Fruit fly (Drosophila melanogaster) whole organism, embryonic: ENCODE measurements around the gene mats.

ENCODE experiments used
- C15 ChIP-seq: fragments of 200-800 bp; sonication (Bioruptor generic); IDR thresholded peaks from 3 replicates; pipeline ENCODE4 v1.3.6; 2022; ENCODE audit warnings: missing biosample characterization, missing genetic modification characterization
- CG10147 ChIP-seq: fragments of 200-800 bp; sonication (Bioruptor generic); optimal IDR thresholded peaks from 2 replicates; lab custom pipeline; 2019; ENCODE audit warnings: missing biosample characterization, mild to moderate bottlenecking, missing genetic modification characterization, moderate library complexity
- CG10209 ChIP-seq: fragments of 200-800 bp; sonication (Bioruptor generic); optimal IDR thresholded peaks from 3 replicates; lab custom pipeline; 2017; ENCODE audit warnings: missing biosample characterization, mild to moderate bottlenecking, missing genetic modification characterization, missing genetic modification reagents
- CG10267 ChIP-seq: fragments of 200-800 bp; sonication (Bioruptor generic); optimal IDR thresholded peaks from 2 replicates; lab custom pipeline; 2018; ENCODE audit warnings: missing biosample characterization, mild to moderate bottlenecking, missing genetic modification characterization, moderate library complexity
- CG10431 ChIP-seq: fragments of 200-800 bp; sonication (Bioruptor generic); optimal IDR thresholded peaks from 3 replicates; lab custom pipeline; 2018; ENCODE audit warnings: missing biosample characterization, mild to moderate bottlenecking, missing genetic modification characterization
- CG11560 ChIP-seq: fragments of 200-800 bp; sonication (Bioruptor generic); IDR thresholded peaks from 3 replicates; pipeline ENCODE4 v1.3.6; 2022; ENCODE audit warnings: missing biosample characterization, missing genetic modification characterization
- CG15269 ChIP-seq: fragments of 200-800 bp; sonication (Bioruptor generic); optimal IDR thresholded peaks from 2 replicates; lab custom pipeline; 2018; ENCODE audit warnings: missing biosample characterization, mild to moderate bottlenecking, missing genetic modification characterization, moderate library complexity
- CG15514 ChIP-seq: fragments of 200-800 bp; sonication (Bioruptor generic); optimal IDR thresholded peaks from 3 replicates; lab custom pipeline; 2017; ENCODE audit warnings: missing biosample characterization, missing genetic modification characterization, mild to moderate bottlenecking, moderate library complexity, missing genetic modification reagents
- CG16779 ChIP-seq: fragments of 200-800 bp; sonication (Bioruptor generic); IDR thresholded peaks from 2 replicates; pipeline ENCODE4 v1.3.6; 2022; ENCODE audit warnings: missing biosample characterization, missing genetic modification characterization
- CG17385 ChIP-seq: fragments of 200-800 bp; sonication (Bioruptor generic); optimal IDR thresholded peaks from 3 replicates; lab custom pipeline; 2018; ENCODE audit warnings: missing biosample characterization, mild to moderate bottlenecking, missing genetic modification characterization
- CG17568 ChIP-seq: fragments of 200-800 bp; sonication (Bioruptor generic); optimal IDR thresholded peaks from 2 replicates; lab custom pipeline; 2018; ENCODE audit warnings: missing biosample characterization, mild to moderate bottlenecking, missing genetic modification characterization, moderate library complexity
- CG17802 ChIP-seq: fragments of 200-800 bp; sonication (Bioruptor generic); optimal IDR thresholded peaks from 2 replicates; lab custom pipeline; 2018; ENCODE audit warnings: missing biosample characterization, mild to moderate bottlenecking, missing genetic modification characterization, moderate library complexity
- CG2199 ChIP-seq: fragments of 200-800 bp; sonication (Bioruptor generic); IDR thresholded peaks from 3 replicates; pipeline ENCODE4 v1.3.6; 2022; ENCODE audit warnings: missing biosample characterization, missing genetic modification characterization
- CG2875 ChIP-seq: fragments of 200-800 bp; sonication (Bioruptor generic); optimal IDR thresholded peaks from 2 replicates; lab custom pipeline; 2017; ENCODE audit warnings: missing biosample characterization, mild to moderate bottlenecking, missing genetic modification characterization, missing genetic modification reagents
- CG32532 ChIP-seq: fragments of 200-800 bp; sonication (Bioruptor generic); IDR thresholded peaks from 2 replicates; pipeline ENCODE4 v1.3.6; 2022; ENCODE audit warnings: missing biosample characterization, missing genetic modification characterization
- CG7928 ChIP-seq: fragments of 200-800 bp; sonication (Bioruptor generic); optimal IDR thresholded peaks from 2 replicates; lab custom pipeline; 2017; ENCODE audit warnings: missing biosample characterization, mild to moderate bottlenecking, missing genetic modification characterization
- CG8388 ChIP-seq: fragments of 200-800 bp; sonication (Bioruptor generic); optimal IDR thresholded peaks from 2 replicates; lab custom pipeline; 2019; ENCODE audit warnings: missing biosample characterization, mild to moderate bottlenecking, missing genetic modification characterization, moderate library complexity
- D19A ChIP-seq: fragments of 200-800 bp; optimal IDR thresholded peaks from 3 replicates; lab custom pipeline; 2019; ENCODE audit warnings: missing biosample characterization, mild to moderate bottlenecking, missing genetic modification characterization, moderate library complexity
- E2f1 ChIP-seq: fragments of 200-800 bp; sonication (Bioruptor generic); IDR thresholded peaks from 2 replicates; pipeline ENCODE4 v1.3.6; 2022; ENCODE audit warnings: missing biosample characterization, missing genetic modification characterization
- E2f2 ChIP-seq: fragments of 200-800 bp; sonication (Bioruptor generic); IDR thresholded peaks from 2 replicates; pipeline ENCODE4 v1.3.6; 2022; ENCODE audit warnings: missing biosample characterization, missing genetic modification characterization
- GATAe ChIP-seq: fragments of 200-800 bp; sonication (Bioruptor generic); conservative IDR thresholded peaks from 2 replicates; pipeline ENCODE4 v1.3.6; 2022; ENCODE audit warnings: missing biosample characterization, missing genetic modification characterization
- H15 ChIP-seq: fragments of 200-800 bp; sonication (Bioruptor generic); IDR thresholded peaks from 3 replicates; pipeline ENCODE4 v1.3.6; 2022; ENCODE audit warnings: missing biosample characterization, missing genetic modification characterization
- HmgD ChIP-seq: fragments of 200-800 bp; sonication (Bioruptor generic); optimal IDR thresholded peaks from 3 replicates; lab custom pipeline; 2016; ENCODE audit warnings: missing biosample characterization, missing genetic modification characterization
- Lim3 ChIP-seq: fragments of 200-800 bp; sonication (Bioruptor generic); IDR thresholded peaks from 2 replicates; pipeline ENCODE4 v1.3.6; 2022; ENCODE audit warnings: missing biosample characterization, missing genetic modification characterization
- Mad ChIP-seq: fragments of 200-800 bp; sonication (Bioruptor generic); optimal IDR thresholded peaks from 2 replicates; lab custom pipeline; 2016; ENCODE audit warnings: missing biosample characterization, missing genetic modification characterization
- Max ChIP-seq: fragments of 200-800 bp; sonication (Bioruptor generic); optimal IDR thresholded peaks from 2 replicates; lab custom pipeline; 2016; ENCODE audit warnings: missing biosample characterization, mild to moderate bottlenecking, missing genetic modification characterization
- NC2β ChIP-seq: fragments of 200-800 bp; sonication (Bioruptor generic); optimal IDR thresholded peaks from 2 replicates; lab custom pipeline; 2016; ENCODE audit warnings: missing biosample characterization, missing genetic modification characterization
- Six4 ChIP-seq: fragments of 200-800 bp; sonication (Bioruptor generic); optimal IDR thresholded peaks from 2 replicates; lab custom pipeline; 2016; ENCODE audit warnings: missing biosample characterization, missing genetic modification characterization
- bcd ChIP-seq: fragments of 200-800 bp; sonication (Bioruptor generic); optimal IDR thresholded peaks from 2 replicates; lab custom pipeline; 2017; ENCODE audit warnings: missing biosample characterization, mild to moderate bottlenecking, missing genetic modification characterization
- cato ChIP-seq: fragments of 200-800 bp; sonication (Bioruptor generic); optimal IDR thresholded peaks from 2 replicates; lab custom pipeline; 2016; ENCODE audit warnings: missing biosample characterization, missing genetic modification characterization, borderline replicate concordance
- chif ChIP-seq, 2 experiments: fragments of 200-800 bp; sonication (Bioruptor generic); optimal IDR thresholded peaks; 3 replicates each; lab custom pipeline; 2016; ENCODE audit warnings: missing biosample characterization in 2 of 2, missing genetic modification characterization in 2 of 2
- ci ChIP-seq: fragments of 200-800 bp; sonication (Bioruptor generic); IDR thresholded peaks from 3 replicates; pipeline ENCODE4 v1.3.6; 2022; ENCODE audit warnings: missing biosample characterization, missing genetic modification characterization
- crc ChIP-seq: fragments of 200-800 bp; sonication (Bioruptor generic); optimal IDR thresholded peaks from 2 replicates; lab custom pipeline; 2016; ENCODE audit warnings: missing biosample characterization, missing genetic modification characterization
- en ChIP-seq: fragments of 200-800 bp; sonication (Bioruptor generic); optimal IDR thresholded peaks from 2 replicates; lab custom pipeline; 2016; ENCODE audit warnings: missing biosample characterization, missing genetic modification characterization
- hb ChIP-seq: fragments of 200-800 bp; sonication (Bioruptor generic); IDR thresholded peaks from 3 replicates; pipeline ENCODE4 v1.3.6; 2022; ENCODE audit warnings: missing biosample characterization, missing genetic modification characterization; ENCODE audit not compliant: partially characterized antibody
- ind ChIP-seq: fragments of 200-800 bp; sonication (Bioruptor generic); optimal IDR thresholded peaks from 3 replicates; lab custom pipeline; 2016; ENCODE audit warnings: missing biosample characterization, missing genetic modification characterization
- lbe ChIP-seq: fragments of 200-800 bp; sonication (Bioruptor generic); optimal IDR thresholded peaks from 2 replicates; lab custom pipeline; 2016; ENCODE audit warnings: missing biosample characterization, mild to moderate bottlenecking, missing genetic modification characterization
- nmo ChIP-seq: fragments of 200-800 bp; sonication (Bioruptor generic); optimal IDR thresholded peaks from 2 replicates; lab custom pipeline; 2018; ENCODE audit warnings: missing biosample characterization, mild to moderate bottlenecking, missing genetic modification characterization, moderate library complexity
- pita ChIP-seq: fragments of 200-800 bp; sonication (Bioruptor generic); optimal IDR thresholded peaks from 2 replicates; lab custom pipeline; 2017; ENCODE audit warnings: missing biosample characterization, mild to moderate bottlenecking, missing genetic modification characterization
- pros ChIP-seq: fragments of 200-800 bp; sonication (Bioruptor generic); optimal IDR thresholded peaks from 3 replicates; lab custom pipeline; 2019; ENCODE audit warnings: missing biosample characterization, mild to moderate bottlenecking, missing genetic modification characterization, moderate library complexity
- pzg ChIP-seq: fragments of 200-800 bp; sonication (Bioruptor generic); optimal IDR thresholded peaks from 3 replicates; lab custom pipeline; 2018; ENCODE audit warnings: missing biosample characterization, mild to moderate bottlenecking, missing genetic modification characterization, moderate library complexity
- seq ChIP-seq: fragments of 200-800 bp; sonication (Bioruptor generic); IDR thresholded peaks from 2 replicates; pipeline ENCODE4 v1.3.6; 2022; ENCODE audit warnings: missing biosample characterization, missing genetic modification characterization
- shn ChIP-seq: fragments of 200-800 bp; sonication (Bioruptor generic); optimal IDR thresholded peaks from 3 replicates; lab custom pipeline; 2016; ENCODE audit warnings: missing biosample characterization, missing genetic modification characterization
- so ChIP-seq: fragments of 200-800 bp; sonication (Bioruptor generic); IDR thresholded peaks from 3 replicates; pipeline ENCODE4 v1.3.6; 2022; ENCODE audit warnings: missing biosample characterization, missing genetic modification characterization
- stwl ChIP-seq: fragments of 200-800 bp; sonication (Bioruptor generic); optimal IDR thresholded peaks from 3 replicates; lab custom pipeline; 2018; ENCODE audit warnings: missing biosample characterization, mild to moderate bottlenecking, missing genetic modification characterization, moderate library complexity
- tgo ChIP-seq: fragments of 200-800 bp; sonication (Bioruptor generic); IDR thresholded peaks from 3 replicates; pipeline ENCODE4 v1.3.6; 2022; ENCODE audit warnings: missing biosample characterization, missing genetic modification characterization
- tx ChIP-seq: fragments of 200-800 bp; sonication (Bioruptor generic); optimal IDR thresholded peaks from 2 replicates; lab custom pipeline; 2016; ENCODE audit warnings: missing biosample characterization, missing genetic modification characterization
- unpg ChIP-seq: fragments of 200-800 bp; sonication (Bioruptor generic); optimal IDR thresholded peaks from 3 replicates; lab custom pipeline; 2018; ENCODE audit warnings: missing biosample characterization, mild to moderate bottlenecking, missing genetic modification characterization, moderate library complexity
- zen2 ChIP-seq: fragments of 200-800 bp; sonication (Bioruptor generic); IDR thresholded peaks from 3 replicates; pipeline ENCODE4 v1.3.6; 2022; ENCODE audit warnings: missing biosample characterization, missing genetic modification characterization; ENCODE audit not compliant: partially characterized antibody

mats gene

dm6 chr3R:22410537-22411360 is 10.2 kb upstream of the mats start, which contains the start of the genes CG13850 and lqfR (continued):
- no peak for TF ChIP-seq pita (GFP tag; lab: Kevin White, UChicago)
- TF ChIP-seq CG10209 (GFP tag; lab: Kevin White, UChicago) = peak; percentile 80
- no peak for TF ChIP-seq pros (GFP tag; lab: Kevin White, UChicago)
- TF ChIP-seq seq = no peak
- peak; percentile 57; the same call in 2 of the 3 replicates for TF ChIP-seq tgo (GFP tag; lab: Robert Waterston, UW)
- no peak for TF ChIP-seq CG16779
- TF ChIP-seq crc (GFP tag; lab: Kevin White, UChicago) = peak; percentile 56
- peak; percentile 66 for TF ChIP-seq Mad
- TF ChIP-seq zen2 (GFP tag; lab: Robert Waterston, UW) = no peak
- TF ChIP-seq CG17802 (tag; lab: Kevin White, UChicago) = peak; percentile 9
- peak; percentile 6 for TF ChIP-seq CG10147
- TF ChIP-seq lbe (GFP tag; lab: Kevin White, UChicago) = peak; percentile 38
- no peak for TF ChIP-seq D19A
- peak; percentile 84 for TF ChIP-seq bcd (GFP tag; lab: Kevin White, UChicago)
- peak; percentile 22 for TF ChIP-seq CG7928 (GFP tag; lab: Kevin White, UChicago)
- peak; percentile 2 for TF ChIP-seq CG8388
- TF ChIP-seq ind (GFP tag; lab: Kevin White, UChicago) = peak; percentile 78
- no peak; the same call in 2 of the 3 replicates for TF ChIP-seq CG11560
- peak; percentile 55 for TF ChIP-seq pzg
- TF ChIP-seq H15 = no peak; the same call in 1 of the 3 replicates
- TF ChIP-seq CG17385 (GFP tag; lab: Kevin White, UChicago) = peak; percentile 67
- peak; percentile 28 for TF ChIP-seq CG2875 (GFP tag; lab: Kevin White, UChicago)
- 0 out of 2 replicates have a peak, but pooled peaks have one; percentile 17 for TF ChIP-seq E2f1 (GFP tag; lab: Robert Waterston, UW)
- TF ChIP-seq nmo (GFP tag; lab: Kevin White, UChicago) = peak; percentile 87
- TF ChIP-seq ci (GFP tag; lab: Robert Waterston, UW) = peak; percentile 37; the same call in 1 of the 3 replicates
- TF ChIP-seq CG10267 (tag; lab: Kevin White, UChicago) = peak; percentile 97
- TF ChIP-seq HmgD = peak; percentile 76
- peak; percentile 74 for TF ChIP-seq NC2β (GFP tag; lab: Kevin White, UChicago)
- no peak for TF ChIP-seq GATAe (GFP tag; lab: Robert Waterston, UW)
- TF ChIP-seq E2f2 = no peak
- TF ChIP-seq CG15514 = peak; percentile 73
- peak; percentile 66 for TF ChIP-seq stwl (tag; lab: Kevin White, UChicago)
- peak; percentile 58 for TF ChIP-seq cato
- TF ChIP-seq tx (GFP tag; lab: Kevin White, UChicago) = peak; percentile 75
- no peak for TF ChIP-seq Lim3 (GFP tag; lab: Robert Waterston, UW)
- no peak for TF ChIP-seq CG17568 (GFP tag; lab: Kevin White, UChicago)
- peak; percentile 1 for TF ChIP-seq CG10431 (GFP tag; lab: Kevin White, UChicago)
- peak; percentile 41; the same call in 1 of the 2 replicates for TF ChIP-seq CG32532 (GFP tag; lab: Robert Waterston, UW)
- peak; percentile 44 to 73 for TF ChIP-seq chif (GFP tag; optimal IDR thresholded peaks at IDR 0.05; lab: Kevin White, UChicago)
- no peak for TF ChIP-seq hb (GFP tag; lab: Robert Waterston, UW)
- peak; percentile 83 for TF ChIP-seq shn (GFP tag; lab: Kevin White, UChicago)
- TF ChIP-seq C15 (GFP tag; lab: Robert Waterston, UW) = no peak
- no peak for TF ChIP-seq unpg
- no peak for TF ChIP-seq CG15269
- TF ChIP-seq CG2199 (GFP tag; lab: Robert Waterston, UW) = no peak
- TF ChIP-seq Six4 = peak; percentile 69
- TF ChIP-seq so (GFP tag; lab: Robert Waterston, UW) = no peak
- peak; percentile 54 for TF ChIP-seq en (GFP tag; lab: Kevin White, UChicago)
- peak; percentile 86 for TF ChIP-seq Max
